Worm (Caenorhabditis elegans) whole organism, young adult: ENCODE measurements around the gene plk-3.

Source experiments
- B0019.2 ChIP-seq: fragments of 200-800 bp; sonication (Bioruptor generic); conservative IDR thresholded peaks from 2 replicates; pipeline ENCODE4 v1.3.6; 2022; ENCODE audit warnings: missing genetic modification reagents, missing genetic modification characterization, missing compliant biosample characterization
- B0336.3 ChIP-seq: fragments of 200-800 bp; sonication (Bioruptor generic); IDR thresholded peaks from 2 replicates; pipeline ENCODE4 v1.3.6; 2022; ENCODE audit warnings: missing genetic modification characterization, missing compliant biosample characterization
- C17E4.6 ChIP-seq: fragments of 200-800 bp; sonication (Bioruptor generic); IDR thresholded peaks from 2 replicates; pipeline ENCODE4 v1.3.6; 2022; ENCODE audit warnings: missing genetic modification reagents, missing genetic modification characterization, missing compliant biosample characterization
- D2030.7 ChIP-seq: fragments of 200-800 bp; sonication (Bioruptor generic); IDR thresholded peaks from 2 replicates; pipeline ENCODE4 v1.3.6; 2022; ENCODE audit warnings: missing genetic modification reagents, missing genetic modification characterization, missing compliant biosample characterization
- F23B12.7 ChIP-seq: sonication (generic microtip); optimal IDR thresholded peaks from 2 replicates; lab custom pipeline; 2017; ENCODE audit warnings: missing genetic modification characterization, mild to moderate bottlenecking, missing compliant biosample characterization, antibody characterized with exemption, moderate library complexity; ENCODE audit not compliant: insufficient read depth
- F33H1.4 ChIP-seq: fragments of 200-800 bp; sonication (Bioruptor generic); IDR thresholded peaks from 2 replicates; pipeline ENCODE4 v1.3.6; 2022; ENCODE audit warnings: missing genetic modification reagents, missing genetic modification characterization, missing compliant biosample characterization
- F37B4.10 ChIP-seq: fragments of 200-800 bp; sonication (Bioruptor generic); IDR thresholded peaks from 2 replicates; pipeline ENCODE4 v1.3.6; 2022; ENCODE audit warnings: missing genetic modification characterization, missing compliant biosample characterization
- F52B5.7 ChIP-seq: sonication (generic microtip); optimal IDR thresholded peaks from 2 replicates; lab custom pipeline; 2016; ENCODE audit warnings: mild to moderate bottlenecking, missing genetic modification characterization, missing compliant biosample characterization
- K11D2.4 ChIP-seq: fragments of 200-800 bp; sonication (Bioruptor generic); IDR thresholded peaks from 2 replicates; pipeline ENCODE4 v1.3.6; 2022; ENCODE audit warnings: missing genetic modification reagents, missing genetic modification characterization, missing compliant biosample characterization
- K12H6.12 ChIP-seq: fragments of 200-800 bp; sonication (Bioruptor generic); optimal IDR thresholded peaks from 2 replicates; lab custom pipeline; 2018; ENCODE audit warnings: mild to moderate bottlenecking, missing genetic modification characterization, missing compliant biosample characterization
- T26A5.8 ChIP-seq: sonication (generic microtip); optimal IDR thresholded peaks from 2 replicates; lab custom pipeline; 2016; ENCODE audit warnings: missing genetic modification characterization, missing compliant biosample characterization
- Y53G8AR.9 ChIP-seq: fragments of 200-800 bp; sonication (Bioruptor generic); conservative IDR thresholded peaks from 2 replicates; pipeline ENCODE4 v1.3.6; 2022; ENCODE audit warnings: missing genetic modification reagents, missing genetic modification characterization, missing compliant biosample characterization
- ama-1 ChIP-seq, 3 experiments: fragments of 150-350 bp in 1 of 3; sonication (generic microtip) in 2 of 3; optimal IDR thresholded peaks; 2 replicates each; lab custom pipeline; 2014 to 2018; ENCODE audit warnings: missing biosample characterization in 2 of 3, missing genetic modification characterization in 2 of 3, missing genetic modification reagents in 2 of 3
- atf-7 ChIP-seq: sonication (generic microtip); optimal IDR thresholded peaks from 2 replicates; lab custom pipeline; 2017; ENCODE audit warnings: mild to moderate bottlenecking, missing genetic modification characterization, missing compliant biosample characterization
- athp-1 ChIP-seq: sonication (generic microtip); optimal IDR thresholded peaks from 2 replicates; lab custom pipeline; 2017; ENCODE audit warnings: mild to moderate bottlenecking, missing genetic modification characterization, missing compliant biosample characterization
- attf-3 ChIP-seq: fragments of 200-800 bp; sonication (Bioruptor generic); conservative IDR thresholded peaks from 2 replicates; pipeline ENCODE4 v1.3.6; 2022; ENCODE audit warnings: missing genetic modification reagents, missing genetic modification characterization, missing compliant biosample characterization
- attf-5 ChIP-seq: fragments of 200-800 bp; sonication (Bioruptor generic); optimal IDR thresholded peaks from 2 replicates; lab custom pipeline; 2018; ENCODE audit warnings: mild to moderate bottlenecking, missing genetic modification characterization, missing compliant biosample characterization
- bed-1 ChIP-seq: fragments of 200-800 bp; sonication (Bioruptor generic); IDR thresholded peaks from 2 replicates; pipeline ENCODE4 v1.3.6; 2022; ENCODE audit warnings: missing genetic modification reagents, missing genetic modification characterization, missing compliant biosample characterization
- ceh-100 ChIP-seq: fragments of 200-800 bp; sonication (Bioruptor generic); IDR thresholded peaks from 2 replicates; pipeline ENCODE4 v1.3.6; 2022; ENCODE audit warnings: missing genetic modification reagents, missing genetic modification characterization, missing compliant biosample characterization
- ceh-58 ChIP-seq: fragments of 200-800 bp; sonication (Bioruptor generic); IDR thresholded peaks from 2 replicates; pipeline ENCODE4 v1.3.6; 2022; ENCODE audit warnings: missing genetic modification characterization, missing compliant biosample characterization
- die-1 ChIP-seq: sonication (generic microtip); optimal IDR thresholded peaks from 2 replicates; lab custom pipeline; 2016; ENCODE audit warnings: missing genotype, mild to moderate bottlenecking, missing genetic modification characterization, missing compliant biosample characterization
- dox-1 ChIP-seq: fragments of 200-800 bp; sonication (Bioruptor generic); IDR thresholded peaks from 2 replicates; pipeline ENCODE4 v1.3.6; 2022; ENCODE audit warnings: missing genetic modification reagents, missing genetic modification characterization, missing compliant biosample characterization
- egrh-3 ChIP-seq: fragments of 200-800 bp; sonication (Bioruptor generic); IDR thresholded peaks from 2 replicates; pipeline ENCODE4 v1.3.6; 2022; ENCODE audit warnings: missing genetic modification reagents, missing genetic modification characterization, missing compliant biosample characterization
- ekl-4 ChIP-seq: fragments of 200-800 bp; sonication (Bioruptor generic); IDR thresholded peaks from 2 replicates; pipeline ENCODE4 v1.3.6; 2022; ENCODE audit warnings: missing genetic modification reagents, missing genetic modification characterization, missing compliant biosample characterization
- gei-17 ChIP-seq: fragments of 200-800 bp; sonication (Bioruptor generic); optimal IDR thresholded peaks from 2 replicates; lab custom pipeline; 2018; ENCODE audit warnings: mild to moderate bottlenecking, missing genetic modification characterization, missing compliant biosample characterization
- hmg-20 ChIP-seq: fragments of 200-800 bp; sonication (Bioruptor generic); IDR thresholded peaks from 2 replicates; pipeline ENCODE4 v1.3.6; 2022; ENCODE audit warnings: missing genetic modification reagents, missing genetic modification characterization, missing compliant biosample characterization
- hsf-1 ChIP-seq: fragments of 200-800 bp; sonication (Bioruptor generic); IDR thresholded peaks from 2 replicates; pipeline ENCODE4 v1.3.6; 2022; ENCODE audit warnings: missing genetic modification reagents, missing genetic modification characterization, missing compliant biosample characterization
- let-607 ChIP-seq, 2 experiments: fragments of 200-800 bp in 1 of 2; sonication (Bioruptor generic) in 1 of 2; sonication (generic microtip) in 1 of 2; optimal IDR thresholded peaks; 2 replicates each; lab custom pipeline; 2016 to 2018; ENCODE audit warnings: mild to moderate bottlenecking in 2 of 2, missing compliant biosample characterization in 2 of 2, missing genetic modification characterization in 2 of 2, moderate library complexity in 2 of 2, missing genotype in 1 of 2
- lin-35 ChIP-seq, 3 experiments: fragments of 150-350 bp in 2 of 3; sonication (generic microtip) in 1 of 3; optimal IDR thresholded peaks; 2 replicates each; lab custom pipeline; 2014 to 2018; ENCODE audit warnings: missing biosample characterization in 3 of 3, missing genetic modification characterization in 3 of 3, missing genetic modification reagents in 3 of 3
- lin-40 ChIP-seq: sonication (generic microtip); optimal IDR thresholded peaks from 2 replicates; lab custom pipeline; 2016; ENCODE audit warnings: missing genetic modification characterization, mild to moderate bottlenecking, missing compliant biosample characterization, missing genotype, missing genetic modification reagents
- lin-54 ChIP-seq: fragments of 200-800 bp; sonication (Bioruptor generic); optimal IDR thresholded peaks from 2 replicates; lab custom pipeline; 2018; ENCODE audit warnings: mild to moderate bottlenecking, missing genetic modification characterization, missing compliant biosample characterization
- lir-1 ChIP-seq: fragments of 200-800 bp; sonication (Bioruptor generic); conservative IDR thresholded peaks from 2 replicates; pipeline ENCODE4 v1.3.6; 2022; ENCODE audit warnings: missing genetic modification reagents, missing genetic modification characterization, missing compliant biosample characterization
- lsy-27 ChIP-seq: sonication (generic microtip); optimal IDR thresholded peaks from 2 replicates; lab custom pipeline; 2017; ENCODE audit warnings: missing genetic modification characterization, mild to moderate bottlenecking, missing compliant biosample characterization, antibody characterized with exemption, missing genotype, borderline replicate concordance; ENCODE audit not compliant: insufficient read depth
- madf-3 ChIP-seq: fragments of 200-800 bp; sonication (Bioruptor generic); IDR thresholded peaks from 2 replicates; pipeline ENCODE4 v1.3.6; 2022; ENCODE audit warnings: missing genetic modification reagents, missing genetic modification characterization, missing compliant biosample characterization
- madf-6 ChIP-seq: fragments of 200-800 bp; sonication (Bioruptor generic); IDR thresholded peaks from 2 replicates; pipeline ENCODE4 v1.3.6; 2022; ENCODE audit warnings: missing genetic modification reagents, missing genetic modification characterization, missing compliant biosample characterization
- nfya-2 ChIP-seq: fragments of 200-800 bp; sonication (Bioruptor generic); IDR thresholded peaks from 2 replicates; pipeline ENCODE4 v1.3.6; 2022; ENCODE audit warnings: missing genetic modification reagents, missing genetic modification characterization, missing compliant biosample characterization
- nfyb-1 ChIP-seq: fragments of 200-800 bp; sonication (Bioruptor generic); IDR thresholded peaks from 2 replicates; pipeline ENCODE4 v1.3.6; 2022; ENCODE audit warnings: missing genetic modification reagents, missing genetic modification characterization, missing compliant biosample characterization
- nhr-179 ChIP-seq: sonication (generic microtip); optimal IDR thresholded peaks from 2 replicates; lab custom pipeline; 2016; ENCODE audit warnings: mild to moderate bottlenecking, missing genetic modification characterization, missing compliant biosample characterization
- nhr-80 ChIP-seq: sonication (generic microtip); optimal IDR thresholded peaks from 2 replicates; lab custom pipeline; 2016; ENCODE audit warnings: missing genetic modification characterization, missing compliant biosample characterization
- pbrm-1 ChIP-seq: fragments of 200-800 bp; sonication (Bioruptor generic); IDR thresholded peaks from 2 replicates; pipeline ENCODE4 v1.3.6; 2022; ENCODE audit warnings: missing genetic modification reagents, missing genetic modification characterization, missing compliant biosample characterization
- pha-4 ChIP-seq: fragments of 150-350 bp; sonication (generic microtip); optimal IDR thresholded peaks from 2 replicates; lab custom pipeline; 2014; ENCODE audit warnings: missing biosample characterization, missing genetic modification reagents, missing genetic modification characterization
- rcor-1 ChIP-seq: fragments of 200-800 bp; sonication (Bioruptor generic); IDR thresholded peaks from 2 replicates; pipeline ENCODE4 v1.3.6; 2022; ENCODE audit warnings: missing genetic modification reagents, missing genetic modification characterization, missing compliant biosample characterization
- snpc-3.4 ChIP-seq: sonication (generic microtip); optimal IDR thresholded peaks from 2 replicates; lab custom pipeline; 2017; ENCODE audit warnings: missing genetic modification characterization, mild to moderate bottlenecking, missing compliant biosample characterization, antibody characterized with exemption, moderate library complexity, missing genotype, missing genetic modification reagents
- snpc-4 ChIP-seq, 5 experiments: fragments of 150-350 bp in 1 of 5; sonication (generic microtip) in 4 of 5; optimal IDR thresholded peaks; 2 replicates each; lab custom pipeline; 2014 to 2018; ENCODE audit warnings: missing genetic modification characterization in 5 of 5, missing biosample characterization in 3 of 5, antibody characterized with exemption in 2 of 5, mild to moderate bottlenecking in 2 of 5, missing compliant biosample characterization in 2 of 5, missing genotype in 2 of 5, moderate library complexity in 2 of 5, missing genetic modification reagents in 1 of 5
- somi-1 ChIP-seq: fragments of 200-800 bp; sonication (Bioruptor generic); optimal IDR thresholded peaks from 2 replicates; lab custom pipeline; 2018; ENCODE audit warnings: mild to moderate bottlenecking, missing genetic modification characterization, missing compliant biosample characterization
- ztf-26 ChIP-seq: sonication (generic microtip); optimal IDR thresholded peaks from 2 replicates; lab custom pipeline; 2017; ENCODE audit warnings: missing genetic modification characterization, missing compliant biosample characterization

Gene plk-3

ce11 chrIV:7507841-7508509, 35.0 kb upstream of the plk-3 start, which contains the start of the genes vdac-1 and R05G6.5 (continued):
- peak; percentile 75 for TF ChIP-seq B0336.3 (GFP tag; lab: Robert Waterston, UW)
- TF ChIP-seq ceh-100 (GFP tag; lab: Robert Waterston, UW) = 0 out of 2 replicates have a peak, but pooled peaks have one; percentile 40
- TF ChIP-seq snpc-4 (GFP tag; optimal IDR thresholded peaks at IDR 0.05; lab: Kevin White, UChicago) = peak; percentile 22
- peak; percentile 17 to 58 (median 24) for TF ChIP-seq snpc-4 (tag; optimal IDR thresholded peaks at IDR 0.05; lab: Kevin White, UChicago)
- peak; percentile 86 for TF ChIP-seq Y53G8AR.9 (GFP tag; lab: Robert Waterston, UW)
- TF ChIP-seq nhr-179 (tag; lab: Kevin White, UChicago) = no peak
- peak; percentile 21 for TF ChIP-seq ztf-26 (tag; lab: Kevin White, UChicago)
- no peak for TF ChIP-seq ceh-58 (GFP tag; lab: Robert Waterston, UW)
- peak; percentile 35 for TF ChIP-seq F52B5.7 (tag; lab: Kevin White, UChicago)
- TF ChIP-seq attf-3 = peak; percentile 67
- no peak for TF ChIP-seq nfya-2
- peak; percentile 39; the same call in 1 of the 2 replicates for TF ChIP-seq rcor-1 (GFP tag; lab: Robert Waterston, UW)
- no peak for TF ChIP-seq F37B4.10 (GFP tag; lab: Robert Waterston, UW)
- TF ChIP-seq madf-6 (GFP tag; lab: Robert Waterston, UW) = peak; percentile 45; the same call in 1 of the 2 replicates
- peak; percentile 81 for TF ChIP-seq lin-54 (GFP tag; lab: Kevin White, UChicago)
- TF ChIP-seq lin-40 (tag; lab: Kevin White, UChicago) = peak; percentile 68
- TF ChIP-seq snpc-3.4 (tag; lab: Kevin White, UChicago) = no peak
- TF ChIP-seq ama-1 (optimal IDR thresholded peaks at IDR 0.05; lab: Kevin White, UChicago) = no peak
- no peak for TF ChIP-seq ama-1 (GFP tag; optimal IDR thresholded peaks at IDR 0.05; lab: Kevin White, UChicago)
- TF ChIP-seq dox-1 (GFP tag; lab: Robert Waterston, UW) = peak; percentile 73
- peak; percentile 97 for TF ChIP-seq nhr-80 (tag; lab: Kevin White, UChicago)
- TF ChIP-seq K12H6.12 (tag; lab: Kevin White, UChicago) = peak; percentile 51
- peak; percentile 75 to 78 for TF ChIP-seq let-607 (tag; optimal IDR thresholded peaks at IDR 0.05; lab: Kevin White, UChicago)
- TF ChIP-seq pbrm-1 (GFP tag; lab: Robert Waterston, UW) = 0 out of 2 replicates have a peak, but pooled peaks have one; percentile 55
- 0 out of 2 replicates have a peak, but pooled peaks have one; percentile 8 for TF ChIP-seq egrh-3
- TF ChIP-seq gei-17 (GFP tag; lab: Kevin White, UChicago) = no peak
- peak in 1 of 3 experiments; percentile 73 for TF ChIP-seq lin-35 (GFP tag; optimal IDR thresholded peaks at IDR 0.05; lab: Kevin White, UChicago)
- peak; percentile 44 for TF ChIP-seq atf-7 (tag; lab: Kevin White, UChicago)
- peak; percentile 54; the same call in 1 of the 2 replicates for TF ChIP-seq K11D2.4 (GFP tag; lab: Robert Waterston, UW)
- peak; percentile 44; the same call in 1 of the 2 replicates for TF ChIP-seq nfyb-1 (GFP tag; lab: Robert Waterston, UW)
- TF ChIP-seq D2030.7 (GFP tag; lab: Robert Waterston, UW) = no peak
- peak; percentile 65 for TF ChIP-seq somi-1
- TF ChIP-seq hsf-1 = 0 out of 2 replicates have a peak, but pooled peaks have one; percentile 54
- peak; percentile 87 for TF ChIP-seq ekl-4 (GFP tag; lab: Robert Waterston, UW)
- no peak for TF ChIP-seq C17E4.6
- TF ChIP-seq lsy-27 = no peak
- no peak for TF ChIP-seq pha-4
- TF ChIP-seq hmg-20 = no peak
- peak; percentile 25 for TF ChIP-seq F23B12.7
- TF ChIP-seq athp-1 (tag; lab: Kevin White, UChicago) = peak; percentile 38
- TF ChIP-seq attf-5 (GFP tag; lab: Kevin White, UChicago) = peak; percentile 80
- TF ChIP-seq T26A5.8 (tag; lab: Kevin White, UChicago) = no peak
- TF ChIP-seq lir-1 (GFP tag; lab: Robert Waterston, UW) = no peak
- TF ChIP-seq F33H1.4 (GFP tag; lab: Robert Waterston, UW) = no peak
- TF ChIP-seq madf-3 (GFP tag; lab: Robert Waterston, UW) = peak; percentile 97
- no peak for TF ChIP-seq B0019.2
- no peak for TF ChIP-seq bed-1 (GFP tag; lab: Robert Waterston, UW)
- peak; percentile 16 for TF ChIP-seq die-1 (tag; lab: Kevin White, UChicago)
